Worm (Caenorhabditis elegans): ENCODE measurements around the gene grl-22.

- TF ChIP-seq him-1 (tag; optimal IDR thresholded peaks at IDR 0.05) (no peak), dao-5 (tag; optimal IDR thresholded peaks at IDR 0.05) (no peak)
These were observed 34.4 kb upstream of the grl-22 start, which contains the start of gene skpt-1 for ce11 chrIII:5448177-5448576.
